Worm (Caenorhabditis elegans): ENCODE measurements around the gene C36C5.12.

ce11 chrV:3158379-3158778 is 773 bp downstream of the C36C5.12 start:
- TF ChIP-seq ama-1 (optimal IDR thresholded peaks at IDR 0.05) (no peak), F13C5.2 (tag; optimal IDR thresholded peaks at IDR 0.05) (no peak), hmbx-1 (tag; optimal IDR thresholded peaks at IDR 0.05) (no peak)

Measured in whole organism, early embryonic.